Fruit fly (Drosophila melanogaster) whole organism, embryonic: ENCODE data around the gene mad2.

Experiments
- Antp ChIP-seq: fragments of 200-800 bp; sonication (Bioruptor generic); optimal IDR thresholded peaks from 3 replicates; lab custom pipeline; 2016; ENCODE audit warnings: missing biosample characterization, missing genetic modification characterization
- CG10366 ChIP-seq: fragments of 200-800 bp; sonication (Bioruptor generic); IDR thresholded peaks from 2 replicates; pipeline ENCODE4 v1.3.6; 2022; ENCODE audit warnings: missing biosample characterization, missing genetic modification characterization
- CG11456 ChIP-seq: fragments of 200-800 bp; sonication (Bioruptor generic); IDR thresholded peaks from 3 replicates; pipeline ENCODE4 v1.3.6; 2022; ENCODE audit warnings: missing biosample characterization, missing genetic modification characterization
- CG11504 ChIP-seq: fragments of 200-800 bp; sonication (Bioruptor generic); optimal IDR thresholded peaks from 3 replicates; lab custom pipeline; 2019; ENCODE audit warnings: missing biosample characterization, mild to moderate bottlenecking, missing genetic modification characterization, moderate library complexity
- CG12391 ChIP-seq: fragments of 200-800 bp; sonication (Bioruptor generic); optimal IDR thresholded peaks from 3 replicates; lab custom pipeline; 2018; ENCODE audit warnings: missing biosample characterization, mild to moderate bottlenecking, missing genetic modification characterization, moderate library complexity
- CG14014 ChIP-seq: fragments of 200-800 bp; sonication (Bioruptor generic); IDR thresholded peaks from 2 replicates; pipeline ENCODE4 v1.3.6; 2022; ENCODE audit warnings: missing biosample characterization, missing genetic modification characterization
- CG14710 ChIP-seq: fragments of 200-800 bp; sonication (Bioruptor generic); optimal IDR thresholded peaks from 3 replicates; lab custom pipeline; 2019; ENCODE audit warnings: missing biosample characterization, mild to moderate bottlenecking, missing genetic modification characterization, moderate library complexity
- CG14965 ChIP-seq: fragments of 200-800 bp; sonication (Bioruptor generic); optimal IDR thresholded peaks from 2 replicates; lab custom pipeline; 2016; ENCODE audit warnings: missing biosample characterization, missing genetic modification characterization, borderline replicate concordance
- CG18619 ChIP-seq: fragments of 200-800 bp; sonication (Bioruptor generic); optimal IDR thresholded peaks from 3 replicates; lab custom pipeline; 2017; ENCODE audit warnings: missing biosample characterization, mild to moderate bottlenecking, missing genetic modification characterization
- CG30020 ChIP-seq: fragments of 200-800 bp; optimal IDR thresholded peaks from 2 replicates; lab custom pipeline; 2019; ENCODE audit warnings: missing biosample characterization, mild to moderate bottlenecking, missing genetic modification characterization, moderate library complexity
- CG30431 ChIP-seq: fragments of 200-800 bp; sonication (Bioruptor generic); optimal IDR thresholded peaks from 2 replicates; lab custom pipeline; 2017; ENCODE audit warnings: missing biosample characterization, missing genetic modification characterization
- CG34224 ChIP-seq: fragments of 200-800 bp; sonication (Bioruptor generic); IDR thresholded peaks from 3 replicates; pipeline ENCODE4 v1.3.6; 2022; ENCODE audit warnings: missing biosample characterization, missing genetic modification characterization; ENCODE audit not compliant: partially characterized antibody
- CG34422 ChIP-seq: fragments of 200-800 bp; sonication (Bioruptor generic); IDR thresholded peaks from 3 replicates; pipeline ENCODE4 v1.3.6; 2022; ENCODE audit warnings: missing biosample characterization, missing genetic modification characterization
- CG3847 ChIP-seq: fragments of 200-800 bp; sonication (Bioruptor generic); IDR thresholded peaks from 2 replicates; pipeline ENCODE4 v1.3.6; 2022; ENCODE audit warnings: missing biosample characterization, missing genetic modification characterization
- CG4404 ChIP-seq: fragments of 200-800 bp; sonication (Bioruptor generic); IDR thresholded peaks from 2 replicates; pipeline ENCODE4 v1.3.6; 2022; ENCODE audit warnings: missing biosample characterization, missing genetic modification characterization
- CG7786 ChIP-seq: fragments of 200-800 bp; sonication (Bioruptor generic); optimal IDR thresholded peaks from 2 replicates; lab custom pipeline; 2016; ENCODE audit warnings: missing biosample characterization, missing genetic modification characterization
- CG8281 ChIP-seq: fragments of 200-800 bp; sonication (Bioruptor generic); optimal IDR thresholded peaks from 2 replicates; lab custom pipeline; 2018; ENCODE audit warnings: missing biosample characterization, mild to moderate bottlenecking, missing genetic modification characterization, moderate library complexity
- CG8944 ChIP-seq: fragments of 200-800 bp; sonication (Bioruptor generic); optimal IDR thresholded peaks from 3 replicates; lab custom pipeline; 2016; ENCODE audit warnings: missing biosample characterization, missing genetic modification characterization
- CG9215 ChIP-seq: fragments of 200-800 bp; sonication (Bioruptor generic); IDR thresholded peaks from 2 replicates; pipeline ENCODE4 v1.3.6; 2022; ENCODE audit warnings: missing biosample characterization, missing genetic modification characterization
- CG9817 ChIP-seq: fragments of 200-800 bp; sonication (Bioruptor generic); optimal IDR thresholded peaks from 2 replicates; lab custom pipeline; 2018; ENCODE audit warnings: missing biosample characterization, mild to moderate bottlenecking, missing genetic modification characterization, moderate library complexity
- CG9932 ChIP-seq: fragments of 200-800 bp; sonication (Bioruptor generic); IDR thresholded peaks from 2 replicates; pipeline ENCODE4 v1.3.6; 2022; ENCODE audit warnings: missing biosample characterization, missing genetic modification characterization
- Dfd ChIP-seq, 2 experiments: fragments of >200 bp; optimal IDR thresholded peaks; 2 replicates each; lab custom pipeline; 2017; ENCODE audit warnings: missing biosample characterization in 2 of 2, missing genetic modification characterization in 2 of 2
- Dref ChIP-seq: fragments of 200-800 bp; sonication (Bioruptor generic); IDR thresholded peaks from 2 replicates; pipeline ENCODE4 v1.3.6; 2022; ENCODE audit warnings: missing biosample characterization, missing genetic modification characterization
- Hmx ChIP-seq: fragments of 200-800 bp; sonication (Bioruptor generic); optimal IDR thresholded peaks from 2 replicates; lab custom pipeline; 2016; ENCODE audit warnings: missing biosample characterization, missing genetic modification characterization
- Jarid2 ChIP-seq: fragments of 200-800 bp; sonication (Bioruptor generic); optimal IDR thresholded peaks from 3 replicates; lab custom pipeline; 2017; ENCODE audit warnings: mild to moderate bottlenecking, missing biosample characterization, missing genetic modification reagents, missing genetic modification characterization
- Neu2 ChIP-seq: fragments of 200-800 bp; sonication (Bioruptor generic); optimal IDR thresholded peaks from 3 replicates; lab custom pipeline; 2016; ENCODE audit warnings: missing biosample characterization, missing genetic modification characterization, borderline replicate concordance
- Poxn ChIP-seq: fragments of 200-800 bp; sonication (Bioruptor generic); IDR thresholded peaks from 2 replicates; pipeline ENCODE4 v1.3.6; 2022; ENCODE audit warnings: missing biosample characterization, missing genetic modification characterization
- Ptx1 ChIP-seq: fragments of 200-800 bp; sonication (Bioruptor generic); IDR thresholded peaks from 2 replicates; pipeline ENCODE4 v1.3.6; 2022; ENCODE audit warnings: missing biosample characterization, missing genetic modification characterization
- ab ChIP-seq: fragments of 200-800 bp; sonication (Bioruptor generic); optimal IDR thresholded peaks from 2 replicates; lab custom pipeline; 2016; ENCODE audit warnings: missing biosample characterization, missing genetic modification characterization
- ash1 ChIP-seq: fragments of 200-800 bp; sonication (Bioruptor generic); optimal IDR thresholded peaks from 2 replicates; lab custom pipeline; 2018; ENCODE audit warnings: missing biosample characterization, mild to moderate bottlenecking, missing genetic modification characterization
- az2 ChIP-seq: fragments of 200-800 bp; sonication (Bioruptor generic); optimal IDR thresholded peaks from 3 replicates; lab custom pipeline; 2016; ENCODE audit warnings: missing biosample characterization, missing genetic modification characterization
- chinmo ChIP-seq: fragments of 200-800 bp; sonication (Bioruptor generic); IDR thresholded peaks from 4 replicates; pipeline ENCODE4 v1.3.6; 2022; ENCODE audit warnings: missing biosample characterization, missing genetic modification characterization; ENCODE audit not compliant: partially characterized antibody
- crp ChIP-seq, 2 experiments: fragments of 200-800 bp; sonication (Bioruptor generic); optimal IDR thresholded peaks; 2 replicates in 1 of 2; 3 replicates in 1 of 2; lab custom pipeline; 2017; ENCODE audit warnings: missing biosample characterization in 2 of 2, missing genetic modification characterization in 2 of 2, mild to moderate bottlenecking in 1 of 2, moderate library complexity in 1 of 2
- danr ChIP-seq: fragments of 200-800 bp; sonication (Bioruptor generic); IDR thresholded peaks from 2 replicates; pipeline ENCODE4 v1.3.6; 2022; ENCODE audit warnings: missing biosample characterization, missing genetic modification characterization
- emc ChIP-seq: fragments of 200-800 bp; sonication (Bioruptor generic); optimal IDR thresholded peaks from 2 replicates; lab custom pipeline; 2016; ENCODE audit warnings: missing biosample characterization, missing genetic modification characterization
- gfzf ChIP-seq: fragments of 200-800 bp; sonication (Bioruptor generic); optimal IDR thresholded peaks from 2 replicates; lab custom pipeline; 2016; ENCODE audit warnings: missing biosample characterization, mild to moderate bottlenecking, missing genetic modification characterization, moderate library complexity
- gsb ChIP-seq: fragments of 200-800 bp; sonication (Bioruptor generic); IDR thresholded peaks from 2 replicates; pipeline ENCODE4 v1.3.6; 2022; ENCODE audit warnings: missing biosample characterization, missing genetic modification characterization
- her ChIP-seq: fragments of 200-800 bp; sonication (Bioruptor generic); optimal IDR thresholded peaks from 2 replicates; lab custom pipeline; 2016; ENCODE audit warnings: missing biosample characterization, missing genetic modification characterization
- hkb ChIP-seq, 2 experiments: fragments of 200-800 bp in 1 of 2; fragments of >200 bp in 1 of 2; sonication (Bioruptor generic) in 1 of 2; IDR thresholded peaks in 1 of 2; optimal IDR thresholded peaks in 1 of 2; 2 replicates each; pipeline versions ENCODE4 v1.3.6 to Lab custom; 2017 to 2022; ENCODE audit warnings: missing biosample characterization in 1 of 2, missing genetic modification characterization in 1 of 2
- kni ChIP-seq: fragments of 200-800 bp; sonication (Bioruptor generic); optimal IDR thresholded peaks from 3 replicates; lab custom pipeline; 2017; ENCODE audit warnings: mild to moderate bottlenecking, missing biosample characterization, missing genetic modification reagents, missing genetic modification characterization
- luna ChIP-seq: fragments of 200-800 bp; sonication (Bioruptor generic); optimal IDR thresholded peaks from 2 replicates; lab custom pipeline; 2016; ENCODE audit warnings: missing biosample characterization, missing genetic modification characterization
- nau ChIP-seq: fragments of 200-800 bp; sonication (Bioruptor generic); optimal IDR thresholded peaks from 3 replicates; lab custom pipeline; 2017; ENCODE audit warnings: missing biosample characterization, mild to moderate bottlenecking, missing genetic modification characterization, missing genetic modification reagents
- nom ChIP-seq: fragments of 200-800 bp; sonication (Bioruptor generic); optimal IDR thresholded peaks from 2 replicates; lab custom pipeline; 2017; ENCODE audit warnings: missing biosample characterization, missing genetic modification characterization, mild to moderate bottlenecking, moderate library complexity, missing genetic modification reagents
- pum ChIP-seq: fragments of 200-800 bp; sonication (Bioruptor generic); optimal IDR thresholded peaks from 2 replicates; lab custom pipeline; 2016; ENCODE audit warnings: missing biosample characterization, missing genetic modification characterization
- repo ChIP-seq: fragments of 200-800 bp; sonication (Bioruptor generic); optimal IDR thresholded peaks from 2 replicates; lab custom pipeline; 2016; ENCODE audit warnings: missing biosample characterization, missing genetic modification characterization
- tin ChIP-seq: fragments of 200-800 bp; sonication (Bioruptor generic); optimal IDR thresholded peaks from 3 replicates; lab custom pipeline; 2016; ENCODE audit warnings: missing biosample characterization, missing genetic modification characterization
- tio ChIP-seq: fragments of 200-800 bp; sonication (Bioruptor generic); optimal IDR thresholded peaks from 2 replicates; lab custom pipeline; 2017; ENCODE audit warnings: missing biosample characterization, missing genetic modification characterization, inconsistent platforms
- vfl ChIP-seq: fragments of 200-800 bp; sonication (Bioruptor generic); optimal IDR thresholded peaks from 2 replicates; lab custom pipeline; 2016; ENCODE audit warnings: missing biosample characterization, missing genetic modification characterization

Gene mad2

dm6 chr3L:5764922-5765843 is 47.7 kb downstream of the mad2 start, which contains the start of gene CG10576 (continued):
- TF ChIP-seq hkb (optimal IDR thresholded peaks at IDR 0.05; lab: Kevin White, UChicago) (no peak), hkb (GFP tag; IDR thresholded peaks at IDR 0.05; lab: Robert Waterston, UW) (no peak), CG12391 (tag; lab: Kevin White, UChicago) (no peak), CG18619 (GFP tag; lab: Kevin White, UChicago) (no peak), CG14965 (GFP tag; lab: Kevin White, UChicago) (no peak), gfzf (peak; percentile 90), Neu2 (GFP tag; lab: Kevin White, UChicago) (no peak), Poxn (GFP tag; lab: Robert Waterston, UW) (no peak), emc (GFP tag; lab: Kevin White, UChicago) (no peak), Ptx1 (no peak), Hmx (GFP tag; lab: Kevin White, UChicago) (no peak), CG30020 (no peak), CG3847 (peak; percentile 53), CG10366 (GFP tag; lab: Robert Waterston, UW) (no peak), CG11456 (GFP tag; lab: Robert Waterston, UW) (no peak), ash1 (GFP tag; lab: Kevin White, UChicago) (no peak), luna (GFP tag; lab: Kevin White, UChicago) (no peak), CG4404 (GFP tag; lab: Robert Waterston, UW) (no peak), tin (no peak), chinmo (GFP tag; lab: Robert Waterston, UW) (0 out of 4 replicates have a peak, but pooled peaks have one; percentile 67), nau (GFP tag; lab: Kevin White, UChicago) (no peak), CG9932 (GFP tag; lab: Robert Waterston, UW) (peak; percentile 5; the same call in 1 of the 2 replicates), gsb (GFP tag; lab: Robert Waterston, UW) (no peak), CG9817 (no peak), CG11504 (no peak), az2 (GFP tag; lab: Kevin White, UChicago) (no peak), CG34422 (GFP tag; lab: Robert Waterston, UW) (peak; percentile 80; the same call in 1 of the 3 replicates), crp (GFP tag; optimal IDR thresholded peaks at IDR 0.05; lab: Kevin White, UChicago) (no peak), danr (GFP tag; lab: Robert Waterston, UW) (no peak), CG7786 (GFP tag; lab: Kevin White, UChicago) (no peak), CG8281 (tag; lab: Kevin White, UChicago) (no peak), her (no peak), Antp (no peak), repo (GFP tag; lab: Kevin White, UChicago) (no peak), Dref (peak; percentile 56), CG14014 (GFP tag; lab: Robert Waterston, UW) (no peak), Jarid2 (GFP tag; lab: Kevin White, UChicago) (no peak), CG30431 (GFP tag; lab: Kevin White, UChicago) (no peak), CG9215 (no peak), kni (GFP tag; lab: Kevin White, UChicago) (no peak), tio (GFP tag; lab: Kevin White, UChicago) (no peak), CG14710 (tag; lab: Kevin White, UChicago) (peak; percentile 78), vfl (GFP tag; lab: Kevin White, UChicago) (no peak), Dfd (GFP tag; optimal IDR thresholded peaks at IDR 0.05; lab: Kevin White, UChicago) (no peak), CG34224 (GFP tag; lab: Robert Waterston, UW) (0 out of 3 replicates have a peak, but pooled peaks have one; percentile 54), pum (no peak), ab (GFP tag; lab: Kevin White, UChicago) (no peak), nom (no peak), CG8944 (GFP tag; lab: Kevin White, UChicago) (no peak)
